Worm (Caenorhabditis elegans): Measurements from ENCODE around the gene wsp-1.

wsp-1 gene

ce11 chrIV:8144341-8144740 is 54.4 kb downstream of the wsp-1 start:
- no peak for TF ChIP-seq lin-39 (tag; optimal IDR thresholded peaks at IDR 0.05)
- peak; percentile 65 for TF ChIP-seq dsc-1 (tag; optimal IDR thresholded peaks at IDR 0.05)
- no peak for TF ChIP-seq nhr-47 (tag; optimal IDR thresholded peaks at IDR 0.05)

- TF ChIP-seq nhr-19 (GFP tag; conservative IDR thresholded peaks at IDR 0.05) (no peak), nhr-12 (tag; optimal IDR thresholded peaks at IDR 0.05) (no peak), lin-39 (tag; optimal IDR thresholded peaks at IDR 0.05) (no peak), hlh-4 (tag; optimal IDR thresholded peaks at IDR 0.05) (peak; percentile 22), unc-86 (tag; optimal IDR thresholded peaks at IDR 0.05) (no peak), lsy-2 (tag; optimal IDR thresholded peaks at IDR 0.05) (peak; percentile 34 to 37), C04F5.9 (tag; optimal IDR thresholded peaks at IDR 0.05) (no peak), ceh-90 (tag; optimal IDR thresholded peaks at IDR 0.05) (no peak), pax-3 (tag; optimal IDR thresholded peaks at IDR 0.05) (peak; percentile 70), nhr-47 (tag; optimal IDR thresholded peaks at IDR 0.05) (peak; percentile 52), fkh-8 (tag; optimal IDR thresholded peaks at IDR 0.05) (peak; percentile 79), lin-15B (tag; optimal IDR thresholded peaks at IDR 0.05) (no peak), tlp-1 (tag; optimal IDR thresholded peaks at IDR 0.05) (no peak), elt-3 (tag; optimal IDR thresholded peaks at IDR 0.05) (no peak), ztf-11 (tag; optimal IDR thresholded peaks at IDR 0.05) (no peak), sox-4 (tag; optimal IDR thresholded peaks at IDR 0.05) (peak; percentile 47), unc-30 (tag; optimal IDR thresholded peaks at IDR 0.05) (no peak), efl-1 (optimal IDR thresholded peaks at IDR 0.05) (peak; percentile 21 to 24), efl-1 (GFP tag; optimal IDR thresholded peaks at IDR 0.05 in 1 of 2) (no peak), hpl-2 (GFP tag; optimal IDR thresholded peaks at IDR 0.05) (no peak), ztf-4 (tag; optimal IDR thresholded peaks at IDR 0.05) (no peak), F16B12.6 (tag; optimal IDR thresholded peaks at IDR 0.05) (no peak), fos-1 (tag; optimal IDR thresholded peaks at IDR 0.05) (peak; percentile 28), egl-27 (tag; optimal IDR thresholded peaks at IDR 0.05) (no peak), ceh-63 (GFP tag; optimal IDR thresholded peaks at IDR 0.05) (no peak), dsc-1 (tag; optimal IDR thresholded peaks at IDR 0.05) (peak; percentile 98), nhr-71 (tag; optimal IDR thresholded peaks at IDR 0.05) (peak; percentile 68), mef-2 (tag; optimal IDR thresholded peaks at IDR 0.05) (no peak), vab-15 (tag; optimal IDR thresholded peaks at IDR 0.05) (no peak), ceh-82 (tag; optimal IDR thresholded peaks at IDR 0.05) (peak in 1 of 3 experiments; percentile 5), ceh-88 (GFP tag; IDR thresholded peaks at IDR 0.05) (no peak), ama-1 (optimal IDR thresholded peaks at IDR 0.05) (no peak), dpl-1 (GFP tag; optimal IDR thresholded peaks at IDR 0.05) (no peak), nhr-28 (tag; optimal IDR thresholded peaks at IDR 0.05) (no peak), fkh-10 (GFP tag; optimal IDR thresholded peaks at IDR 0.05) (no peak), sup-37 (GFP tag; optimal IDR thresholded peaks at IDR 0.05) (no peak), nhr-76 (tag; optimal IDR thresholded peaks at IDR 0.05) (no peak), zip-4 (GFP tag; optimal IDR thresholded peaks at IDR 0.05) (no peak), lin-35 (GFP tag; optimal IDR thresholded peaks at IDR 0.05) (no peak), ceh-8 (GFP tag; optimal IDR thresholded peaks at IDR 0.05) (peak; percentile 43), C16A3.4 (tag; optimal IDR thresholded peaks at IDR 0.05) (no peak), fkh-4 (tag; optimal IDR thresholded peaks at IDR 0.05; ENCODE audit: borderline replicate concordance) (peak; percentile 41), lin-14 (GFP tag; optimal IDR thresholded peaks at IDR 0.05) (peak; percentile 76), nhr-20 (tag; optimal IDR thresholded peaks at IDR 0.05) (peak; percentile 10), elt-2 (tag; optimal IDR thresholded peaks at IDR 0.05) (no peak), unc-62 (GFP tag; optimal IDR thresholded peaks at IDR 0.05) (no peak), xbp-1 (tag; optimal IDR thresholded peaks at IDR 0.05) (no peak), nhr-11 (tag; optimal IDR thresholded peaks at IDR 0.05) (peak; percentile 38)
Observed at ce11 chrIV:8142735-8143550, 55.8 kb downstream of the wsp-1 start, which contains the start of gene pmk-2. Gene pmk-2, plus strand, starts transcription at chrIV:8143500.
